Fruit fly (Drosophila melanogaster) whole organism, embryonic: ENCODE data around the gene CG43400.
A peak's percentile ranks its signal among the peaks of the same experiment; 100 is the strongest.

Experiments used
- ATbp ChIP-seq: fragments of 200-800 bp; sonication (Bioruptor generic); optimal IDR thresholded peaks from 2 replicates; lab custom pipeline; 2017; ENCODE audit warnings: missing biosample characterization, mild to moderate bottlenecking, missing genetic modification characterization, missing genetic modification reagents
- Asciz ChIP-seq: fragments of 200-800 bp; sonication (Bioruptor generic); optimal IDR thresholded peaks from 2 replicates; lab custom pipeline; 2017; ENCODE audit warnings: missing biosample characterization, mild to moderate bottlenecking, missing genetic modification characterization, missing genetic modification reagents
- Awh ChIP-seq: fragments of 200-800 bp; sonication (Bioruptor generic); IDR thresholded peaks from 2 replicates; pipeline ENCODE4, ENCODE4 v1.3.6; 2022; ENCODE audit warnings: missing biosample characterization, missing genetic modification characterization
- CG10543 ChIP-seq: fragments of 200-800 bp; sonication (Bioruptor generic); optimal IDR thresholded peaks from 3 replicates; lab custom pipeline; 2017; ENCODE audit warnings: missing biosample characterization, mild to moderate bottlenecking, missing genetic modification characterization, moderate library complexity
- CG12104 ChIP-seq: fragments of 200-800 bp; sonication (Bioruptor generic); optimal IDR thresholded peaks from 3 replicates; lab custom pipeline; 2016; ENCODE audit warnings: missing biosample characterization, missing genetic modification characterization
- CG12155 ChIP-seq: fragments of 200-800 bp; sonication (Bioruptor generic); optimal IDR thresholded peaks from 3 replicates; lab custom pipeline; 2016; ENCODE audit warnings: missing biosample characterization, missing genetic modification characterization
- CG13775 ChIP-seq: fragments of 200-800 bp; sonication (Bioruptor generic); optimal IDR thresholded peaks from 3 replicates; lab custom pipeline; 2017; ENCODE audit warnings: missing biosample characterization, mild to moderate bottlenecking, missing genetic modification characterization
- CG14014 ChIP-seq: fragments of 200-800 bp; sonication (Bioruptor generic); IDR thresholded peaks from 2 replicates; pipeline ENCODE4 v1.3.6; 2022; ENCODE audit warnings: missing biosample characterization, missing genetic modification characterization
- CG15269 ChIP-seq: fragments of 200-800 bp; sonication (Bioruptor generic); optimal IDR thresholded peaks from 2 replicates; lab custom pipeline; 2018; ENCODE audit warnings: missing biosample characterization, mild to moderate bottlenecking, missing genetic modification characterization, moderate library complexity
- CG15479 ChIP-seq: fragments of 200-800 bp; sonication (Bioruptor generic); optimal IDR thresholded peaks from 3 replicates; lab custom pipeline; 2019; ENCODE audit warnings: missing biosample characterization, mild to moderate bottlenecking, missing genetic modification characterization, moderate library complexity
- CG17568 ChIP-seq: fragments of 200-800 bp; sonication (Bioruptor generic); optimal IDR thresholded peaks from 2 replicates; lab custom pipeline; 2018; ENCODE audit warnings: missing biosample characterization, mild to moderate bottlenecking, missing genetic modification characterization, moderate library complexity
- CG17612 ChIP-seq: fragments of 200-800 bp; sonication (Bioruptor generic); IDR thresholded peaks from 2 replicates; pipeline ENCODE4 v1.3.6; 2022; ENCODE audit warnings: missing biosample characterization, missing genetic modification characterization
- CG18262 ChIP-seq: fragments of 200-800 bp; optimal IDR thresholded peaks from 3 replicates; lab custom pipeline; 2019; ENCODE audit warnings: missing biosample characterization, mild to moderate bottlenecking, missing genetic modification characterization, moderate library complexity
- CG2129 ChIP-seq: fragments of 200-800 bp; sonication (Bioruptor generic); IDR thresholded peaks from 2 replicates; pipeline ENCODE4 v1.3.6; 2022; ENCODE audit warnings: missing biosample characterization, missing genetic modification characterization; ENCODE audit not compliant: partially characterized antibody
- CG30020 ChIP-seq: fragments of 200-800 bp; optimal IDR thresholded peaks from 2 replicates; lab custom pipeline; 2019; ENCODE audit warnings: missing biosample characterization, mild to moderate bottlenecking, missing genetic modification characterization, moderate library complexity
- CG31441 ChIP-seq: fragments of 200-800 bp; sonication (Bioruptor generic); IDR thresholded peaks from 2 replicates; pipeline ENCODE4 v1.3.6; 2022; ENCODE audit warnings: missing biosample characterization, missing genetic modification characterization
- CG3995 ChIP-seq: fragments of 200-800 bp; sonication (Bioruptor generic); optimal IDR thresholded peaks from 3 replicates; lab custom pipeline; 2016; ENCODE audit warnings: missing biosample characterization, missing genetic modification characterization
- CG4404 ChIP-seq: fragments of 200-800 bp; sonication (Bioruptor generic); IDR thresholded peaks from 2 replicates; pipeline ENCODE4 v1.3.6; 2022; ENCODE audit warnings: missing biosample characterization, missing genetic modification characterization
- CG7556 ChIP-seq: fragments of 200-800 bp; sonication (Bioruptor generic); optimal IDR thresholded peaks from 2 replicates; lab custom pipeline; 2017; ENCODE audit warnings: missing biosample characterization, mild to moderate bottlenecking, missing genetic modification characterization
- CG7786 ChIP-seq: fragments of 200-800 bp; sonication (Bioruptor generic); optimal IDR thresholded peaks from 2 replicates; lab custom pipeline; 2016; ENCODE audit warnings: missing biosample characterization, missing genetic modification characterization
- CG8089 ChIP-seq: fragments of 200-800 bp; sonication (Bioruptor generic); optimal IDR thresholded peaks from 3 replicates; lab custom pipeline; 2016; ENCODE audit warnings: missing biosample characterization, missing genetic modification characterization
- CG8478 ChIP-seq: fragments of >200 bp; optimal IDR thresholded peaks from 2 replicates; lab custom pipeline; 2018
- CkIIα-i1 ChIP-seq: fragments of 200-800 bp; sonication (Bioruptor generic); IDR thresholded peaks from 2 replicates; pipeline ENCODE4 v1.3.6; 2022; ENCODE audit warnings: missing biosample characterization, missing genetic modification characterization
- CoRest ChIP-seq: fragments of 200-800 bp; sonication (Bioruptor generic); optimal IDR thresholded peaks from 3 replicates; lab custom pipeline; 2018; ENCODE audit warnings: missing biosample characterization, mild to moderate bottlenecking, missing genetic modification characterization, moderate library complexity
- Dll ChIP-seq: fragments of 200-800 bp; sonication (Bioruptor generic); IDR thresholded peaks from 4 replicates; pipeline ENCODE4 v1.3.6; 2022; ENCODE audit warnings: missing biosample characterization, missing genetic modification characterization; ENCODE audit not compliant: partially characterized antibody
- Gsc ChIP-seq: fragments of 200-800 bp; sonication (Bioruptor generic); IDR thresholded peaks from 2 replicates; pipeline ENCODE4 v1.3.6; 2022; ENCODE audit warnings: missing biosample characterization, missing genetic modification characterization
- Gug ChIP-seq: fragments of 200-800 bp; sonication (Bioruptor generic); IDR thresholded peaks from 4 replicates; pipeline ENCODE4 v1.3.6; 2022; ENCODE audit warnings: missing biosample characterization, missing genetic modification characterization
- H2.0 ChIP-seq: fragments of 200-800 bp; sonication (Bioruptor generic); IDR thresholded peaks from 2 replicates; pipeline ENCODE4 v1.3.6; 2022; ENCODE audit warnings: missing biosample characterization, missing genetic modification characterization
- HHEX ChIP-seq: fragments of 200-800 bp; sonication (Bioruptor generic); optimal IDR thresholded peaks from 3 replicates; lab custom pipeline; 2017; ENCODE audit warnings: missing biosample characterization, mild to moderate bottlenecking, missing genetic modification characterization, missing genetic modification reagents
- MTF-1 ChIP-seq: fragments of 200-800 bp; sonication (Bioruptor generic); optimal IDR thresholded peaks from 2 replicates; lab custom pipeline; 2018; ENCODE audit warnings: missing biosample characterization, mild to moderate bottlenecking, missing genetic modification characterization, borderline replicate concordance
- Mrtf ChIP-seq: fragments of 200-800 bp; sonication (Bioruptor generic); IDR thresholded peaks from 3 replicates; pipeline ENCODE4 v1.3.6; 2022; ENCODE audit warnings: missing biosample characterization, missing genetic modification characterization
- Myb ChIP-seq: fragments of 200-800 bp; sonication (Bioruptor generic); optimal IDR thresholded peaks from 2 replicates; lab custom pipeline; 2016; ENCODE audit warnings: missing biosample characterization, missing genetic modification characterization
- Ravus ChIP-seq: fragments of 200-800 bp; sonication (Bioruptor generic); IDR thresholded peaks from 2 replicates; pipeline ENCODE4 v1.3.6; 2022; ENCODE audit warnings: missing biosample characterization, missing genetic modification characterization
- TFAM ChIP-seq: fragments of 200-800 bp; sonication (Bioruptor generic); optimal IDR thresholded peaks from 2 replicates; lab custom pipeline; 2017; ENCODE audit warnings: missing biosample characterization, missing genetic modification characterization, inconsistent platforms
- Usf ChIP-seq: fragments of 200-800 bp; sonication (Bioruptor generic); optimal IDR thresholded peaks from 2 replicates; lab custom pipeline; 2017; ENCODE audit warnings: missing genotype, missing biosample characterization, missing genetic modification characterization
- amos ChIP-seq: fragments of 200-800 bp; sonication (Bioruptor generic); IDR thresholded peaks from 2 replicates; pipeline ENCODE4 v1.3.6; 2022; ENCODE audit warnings: missing biosample characterization, missing genetic modification characterization; ENCODE audit not compliant: partially characterized antibody
- bcd ChIP-seq: fragments of 200-800 bp; sonication (Bioruptor generic); optimal IDR thresholded peaks from 2 replicates; lab custom pipeline; 2017; ENCODE audit warnings: missing biosample characterization, mild to moderate bottlenecking, missing genetic modification characterization
- bigmax ChIP-seq: fragments of 200-800 bp; sonication (Bioruptor generic); optimal IDR thresholded peaks from 2 replicates; lab custom pipeline; 2018; ENCODE audit warnings: missing biosample characterization, mild to moderate bottlenecking, missing genetic modification characterization
- bsh ChIP-seq, 2 experiments: fragments of 200-800 bp; sonication (Bioruptor generic); optimal IDR thresholded peaks; 2 replicates each; lab custom pipeline; 2017 to 2018; ENCODE audit warnings: mild to moderate bottlenecking in 2 of 2, missing biosample characterization in 2 of 2, missing genetic modification characterization in 2 of 2, moderate library complexity in 1 of 2
- dan ChIP-seq: fragments of 200-800 bp; sonication (Bioruptor generic); IDR thresholded peaks from 2 replicates; pipeline ENCODE4 v1.3.6; 2022; ENCODE audit warnings: missing biosample characterization, missing genetic modification characterization
- dati ChIP-seq: fragments of 200-800 bp; sonication (Bioruptor generic); IDR thresholded peaks from 2 replicates; pipeline ENCODE4 v1.3.6; 2022; ENCODE audit warnings: missing biosample characterization, missing genetic modification characterization
- gfzf ChIP-seq: fragments of 200-800 bp; sonication (Bioruptor generic); optimal IDR thresholded peaks from 2 replicates; lab custom pipeline; 2016; ENCODE audit warnings: missing biosample characterization, mild to moderate bottlenecking, missing genetic modification characterization, moderate library complexity
- gsb ChIP-seq: fragments of 200-800 bp; sonication (Bioruptor generic); IDR thresholded peaks from 2 replicates; pipeline ENCODE4 v1.3.6; 2022; ENCODE audit warnings: missing biosample characterization, missing genetic modification characterization
- jigr1 ChIP-seq: fragments of 200-800 bp; sonication (Bioruptor generic); IDR thresholded peaks from 3 replicates; pipeline ENCODE4 v1.3.6; 2022; ENCODE audit warnings: missing biosample characterization, missing genetic modification characterization
- mirr ChIP-seq: fragments of 200-800 bp; sonication (Bioruptor generic); optimal IDR thresholded peaks from 3 replicates; lab custom pipeline; 2018; ENCODE audit warnings: missing biosample characterization, mild to moderate bottlenecking, missing genetic modification characterization
- p53 ChIP-seq: fragments of 200-800 bp; sonication (Bioruptor generic); optimal IDR thresholded peaks from 2 replicates; lab custom pipeline; 2016; ENCODE audit warnings: missing biosample characterization, missing genetic modification characterization
- pho ChIP-seq: fragments of 200-800 bp; sonication (Bioruptor generic); optimal IDR thresholded peaks from 2 replicates; lab custom pipeline; 2016; ENCODE audit warnings: missing biosample characterization, missing genetic modification characterization
- stc ChIP-seq: fragments of 200-800 bp; sonication (Bioruptor generic); IDR thresholded peaks from 2 replicates; pipeline ENCODE4 v1.3.6; 2022; ENCODE audit warnings: missing biosample characterization, missing genetic modification characterization
- tgo ChIP-seq: fragments of 200-800 bp; sonication (Bioruptor generic); IDR thresholded peaks from 3 replicates; pipeline ENCODE4 v1.3.6; 2022; ENCODE audit warnings: missing biosample characterization, missing genetic modification characterization
- tx ChIP-seq: fragments of 200-800 bp; sonication (Bioruptor generic); optimal IDR thresholded peaks from 2 replicates; lab custom pipeline; 2016; ENCODE audit warnings: missing biosample characterization, missing genetic modification characterization
- vvl ChIP-seq: fragments of 200-800 bp; sonication (Bioruptor generic); IDR thresholded peaks from 2 replicates; pipeline ENCODE4 v1.3.6; 2022; ENCODE audit warnings: missing biosample characterization, missing genetic modification characterization
- zen2 ChIP-seq: fragments of 200-800 bp; sonication (Bioruptor generic); IDR thresholded peaks from 3 replicates; pipeline ENCODE4 v1.3.6; 2022; ENCODE audit warnings: missing biosample characterization, missing genetic modification characterization; ENCODE audit not compliant: partially characterized antibody

Gene CG43400

dm6 chr2L:8528318-8528717, 37.8 kb downstream of the CG43400 start, which contains the start of the genes lmgA and lmgB (continued):
- TF ChIP-seq gsb (GFP tag; lab: Robert Waterston, UW) (no peak), Myb (peak; percentile 11), ATbp (GFP tag; lab: Kevin White, UChicago) (no peak), Gug (GFP tag; lab: Robert Waterston, UW) (peak; percentile 62; the same call in 3 of the 4 replicates), gfzf (GFP tag; lab: Kevin White, UChicago) (no peak), HHEX (GFP tag; lab: Kevin White, UChicago) (no peak), CG15269 (tag; lab: Kevin White, UChicago) (peak; percentile 36), amos (GFP tag; lab: Robert Waterston, UW) (peak; percentile 85; the same call in 1 of the 2 replicates), CG17568 (no peak), Awh (GFP tag; lab: Robert Waterston, UW) (no peak), jigr1 (GFP tag; lab: Robert Waterston, UW) (no peak), tx (GFP tag; lab: Kevin White, UChicago) (no peak), p53 (no peak), Asciz (GFP tag; lab: Kevin White, UChicago) (no peak), vvl (GFP tag; lab: Robert Waterston, UW) (peak; percentile 41; the same call in 1 of the 2 replicates), Ravus (GFP tag; lab: Robert Waterston, UW) (no peak), CG31441 (GFP tag; lab: Robert Waterston, UW) (peak; percentile 45; the same call in 1 of the 2 replicates), Mrtf (GFP tag; lab: Robert Waterston, UW) (no peak), CG18262 (tag; lab: Kevin White, UChicago) (peak; percentile 28), CG2129 (GFP tag; lab: Robert Waterston, UW) (peak; percentile 82), stc (GFP tag; lab: Robert Waterston, UW) (no peak), mirr (no peak), H2.0 (peak; percentile 33; the same call in 1 of the 2 replicates), CkIIα-i1 (GFP tag; lab: Robert Waterston, UW) (no peak), CoRest (tag; lab: Kevin White, UChicago) (peak; percentile 50), CG7786 (GFP tag; lab: Kevin White, UChicago) (no peak), Dll (GFP tag; lab: Robert Waterston, UW) (peak; percentile 90), tgo (GFP tag; lab: Robert Waterston, UW) (no peak), CG14014 (0 out of 2 replicates have a peak, but pooled peaks have one; percentile 9), CG10543 (GFP tag; lab: Kevin White, UChicago) (no peak), CG12155 (GFP tag; lab: Kevin White, UChicago) (peak; percentile 47), CG15479 (no peak), CG3995 (GFP tag; lab: Kevin White, UChicago) (peak; percentile 73), MTF-1 (GFP tag; lab: Kevin White, UChicago) (no peak), bsh (GFP tag; optimal IDR thresholded peaks at IDR 0.05; lab: Kevin White, UChicago) (peak in 1 of 2 experiments; percentile 29), pho (GFP tag; lab: Kevin White, UChicago) (no peak), CG13775 (peak; percentile 40), Usf (GFP tag; lab: Kevin White, UChicago) (no peak), zen2 (GFP tag; lab: Robert Waterston, UW) (peak; percentile 76), dan (GFP tag; lab: Robert Waterston, UW) (no peak), Gsc (GFP tag; lab: Robert Waterston, UW) (no peak), bigmax (no peak), dati (no peak), CG7556 (GFP tag; lab: Kevin White, UChicago) (no peak), bcd (GFP tag; lab: Kevin White, UChicago) (peak; percentile 58), CG8478 (lab: Kevin White, UChicago) (no peak), CG17612 (GFP tag; lab: Robert Waterston, UW) (no peak), CG8089 (no peak), CG30020 (tag; lab: Kevin White, UChicago) (peak; percentile 11), CG12104 (no peak), TFAM (no peak), CG4404 (GFP tag; lab: Robert Waterston, UW) (no peak)
